Fruit fly (Drosophila melanogaster) whole organism, prepupa: ENCODE measurements around the gene CG42751.

Source experiments
- CG15336 ChIP-seq: fragments of 200-800 bp; sonication (Bioruptor generic); IDR thresholded peaks from 2 replicates; pipeline ENCODE4 v1.3.6; 2022; ENCODE audit warnings: missing biosample characterization, missing genetic modification characterization
- CG31627 ChIP-seq: fragments of 200-800 bp; sonication (Bioruptor generic); optimal IDR thresholded peaks from 3 replicates; lab custom pipeline; 2016; ENCODE audit warnings: missing biosample characterization, missing genetic modification characterization
- CG32006 ChIP-seq: fragments of 200-800 bp; sonication (Bioruptor generic); optimal IDR thresholded peaks from 3 replicates; lab custom pipeline; 2017; ENCODE audit warnings: missing biosample characterization, mild to moderate bottlenecking, missing genetic modification characterization
- CG6163 ChIP-seq: fragments of 200-800 bp; sonication (Bioruptor generic); IDR thresholded peaks from 3 replicates; pipeline ENCODE4 v1.3.6; 2022; ENCODE audit warnings: missing biosample characterization, missing genetic modification characterization
- CG6276 ChIP-seq: fragments of 200-800 bp; sonication (Bioruptor generic); optimal IDR thresholded peaks from 2 replicates; lab custom pipeline; 2017; ENCODE audit warnings: missing biosample characterization, mild to moderate bottlenecking, missing genetic modification characterization
- CG8119 ChIP-seq: fragments of 200-800 bp; sonication (Bioruptor generic); IDR thresholded peaks from 3 replicates; pipeline ENCODE4 v1.3.6; 2022; ENCODE audit warnings: missing biosample characterization, missing genetic modification characterization
- CG8632 ChIP-seq: fragments of 200-800 bp; sonication (Bioruptor generic); optimal IDR thresholded peaks from 3 replicates; lab custom pipeline; 2016; ENCODE audit warnings: missing biosample characterization, missing genetic modification characterization
- Hr38 ChIP-seq: sonication (Bioruptor generic); optimal IDR thresholded peaks from 2 replicates; lab custom pipeline; 2016; ENCODE audit warnings: missing biosample characterization, missing genetic modification characterization
- Hr39 ChIP-seq: fragments of 200-800 bp; sonication (Bioruptor generic); optimal IDR thresholded peaks from 2 replicates; lab custom pipeline; 2016; ENCODE audit warnings: missing biosample characterization, missing genetic modification characterization
- OdsH ChIP-seq: fragments of 200-800 bp; sonication (Bioruptor generic); optimal IDR thresholded peaks from 3 replicates; lab custom pipeline; 2016; ENCODE audit warnings: missing biosample characterization, missing genetic modification characterization
- eg ChIP-seq: fragments of 200-800 bp; sonication (Bioruptor generic); IDR thresholded peaks from 3 replicates; pipeline ENCODE4 v1.3.6; 2022; ENCODE audit warnings: missing biosample characterization, missing genetic modification characterization
- pdm3 ChIP-seq: fragments of 200-800 bp; sonication (Bioruptor generic); optimal IDR thresholded peaks from 3 replicates; lab custom pipeline; 2016; ENCODE audit warnings: missing biosample characterization, missing genetic modification characterization
- spab ChIP-seq: fragments of 200-800 bp; sonication (Bioruptor generic); optimal IDR thresholded peaks from 2 replicates; lab custom pipeline; 2017; ENCODE audit warnings: missing biosample characterization, mild to moderate bottlenecking, missing genetic modification characterization, missing genetic modification reagents
- vri ChIP-seq: fragments of 200-800 bp; sonication (Bioruptor generic); optimal IDR thresholded peaks from 3 replicates; lab custom pipeline; 2016; ENCODE audit warnings: missing biosample characterization, mild to moderate bottlenecking, missing genetic modification characterization

- TF ChIP-seq Hr38 (GFP tag; lab: Kevin White, UChicago) (no peak), CG6276 (GFP tag; lab: Kevin White, UChicago) (no peak), CG31627 (no peak), Hr39 (GFP tag; lab: Kevin White, UChicago) (no peak), pdm3 (GFP tag; lab: Kevin White, UChicago) (no peak), vri (GFP tag; lab: Kevin White, UChicago) (no peak), eg (GFP tag; lab: Robert Waterston, UW) (no peak), CG32006 (GFP tag; lab: Kevin White, UChicago) (no peak), CG8119 (GFP tag; lab: Robert Waterston, UW) (no peak), CG15336 (GFP tag; lab: Robert Waterston, UW) (no peak), CG6163 (GFP tag; lab: Robert Waterston, UW) (no peak), spab (no peak), OdsH (no peak), CG8632 (GFP tag; lab: Kevin White, UChicago) (no peak)
These were observed 6.3 kb upstream of the CG42751 start, which contains the start of gene Mal-B1 for dm6 chr2L:11846926-11847325.
